Worm (Caenorhabditis elegans) whole organism, L2 larva: ENCODE measurements around the gene M01H9.10.

Experiments used
- F13H6.1 ChIP-seq: sonication (generic microtip); optimal IDR thresholded peaks from 2 replicates; lab custom pipeline; 2016; ENCODE audit warnings: missing genetic modification characterization, missing compliant biosample characterization
- R02D3.7 ChIP-seq: fragments of 150-350 bp; optimal IDR thresholded peaks from 2 replicates; lab custom pipeline; 2014; ENCODE audit warnings: missing biosample characterization, missing genetic modification characterization
- ZK546.5 ChIP-seq: sonication (generic microtip); optimal IDR thresholded peaks from 2 replicates; lab custom pipeline; 2017; ENCODE audit warnings: missing biosample characterization, missing genetic modification characterization
- alr-1 ChIP-seq: fragments of 150-350 bp; optimal IDR thresholded peaks from 2 replicates; lab custom pipeline; 2014; ENCODE audit warnings: missing biosample characterization, missing genetic modification characterization
- aly-2 ChIP-seq: fragments of 150-350 bp; optimal IDR thresholded peaks from 2 replicates; lab custom pipeline; 2014; ENCODE audit warnings: missing biosample characterization, missing genetic modification characterization
- ama-1 ChIP-seq: fragments of 150-350 bp; optimal IDR thresholded peaks from 2 replicates; lab custom pipeline; 2018; ENCODE audit warnings: inconsistent platforms
- blmp-1 ChIP-seq: sonication (generic microtip); optimal IDR thresholded peaks from 2 replicates; lab custom pipeline; 2017; ENCODE audit warnings: missing genetic modification characterization, mild to moderate bottlenecking, missing compliant biosample characterization, antibody characterized with exemption, moderate library complexity; ENCODE audit not compliant: insufficient read depth
- ceh-82 ChIP-seq: fragments of 150-350 bp; optimal IDR thresholded peaks from 2 replicates; lab custom pipeline; 2014; ENCODE audit warnings: missing biosample characterization, missing genetic modification characterization
- crh-2 ChIP-seq: sonication (generic microtip); optimal IDR thresholded peaks from 2 replicates; lab custom pipeline; 2017; ENCODE audit warnings: missing biosample characterization, missing genetic modification characterization
- dmd-4 ChIP-seq: sonication (generic microtip); optimal IDR thresholded peaks from 2 replicates; lab custom pipeline; 2017; ENCODE audit warnings: missing biosample characterization, missing genetic modification characterization
- fos-1 ChIP-seq: fragments of 150-350 bp; optimal IDR thresholded peaks from 2 replicates; lab custom pipeline; 2014; ENCODE audit warnings: missing biosample characterization, missing genetic modification characterization
- gmeb-1 ChIP-seq: fragments of 150-350 bp; optimal IDR thresholded peaks from 2 replicates; lab custom pipeline; 2014; ENCODE audit warnings: missing biosample characterization, missing genetic modification characterization
- lin-11 ChIP-seq: fragments of 150-350 bp; sonication (generic microtip); optimal IDR thresholded peaks from 2 replicates; lab custom pipeline; 2014; ENCODE audit warnings: missing biosample characterization, missing genetic modification characterization, inconsistent platforms, mixed read lengths
- lin-13 ChIP-seq: fragments of 150-350 bp; optimal IDR thresholded peaks from 2 replicates; lab custom pipeline; 2014; ENCODE audit warnings: missing biosample characterization, missing genetic modification reagents, missing genetic modification characterization
- lsy-2 ChIP-seq, 2 experiments: fragments of 150-350 bp in 1 of 2; sonication (generic microtip) in 1 of 2; optimal IDR thresholded peaks; 2 replicates each; lab custom pipeline; 2014 to 2017; ENCODE audit warnings: missing biosample characterization in 2 of 2, missing genetic modification characterization in 2 of 2
- mbf-1 ChIP-seq: sonication (generic microtip); optimal IDR thresholded peaks from 2 replicates; lab custom pipeline; 2017; ENCODE audit warnings: missing biosample characterization, missing genetic modification characterization
- mdl-1 ChIP-seq, 2 experiments: fragments of 150-350 bp in 1 of 2; sonication (generic microtip) in 1 of 2; optimal IDR thresholded peaks; 2 replicates each; lab custom pipeline; 2017; ENCODE audit warnings: missing biosample characterization in 2 of 2, missing genetic modification characterization in 2 of 2
- nhr-10 ChIP-seq: sonication (generic microtip); optimal IDR thresholded peaks from 2 replicates; lab custom pipeline; 2017; ENCODE audit warnings: missing biosample characterization, missing genetic modification characterization
- nhr-12 ChIP-seq: fragments of 150-350 bp; optimal IDR thresholded peaks from 2 replicates; lab custom pipeline; 2014; ENCODE audit warnings: missing biosample characterization, missing genetic modification characterization
- nhr-129 ChIP-seq: fragments of 150-350 bp; optimal IDR thresholded peaks from 2 replicates; lab custom pipeline; 2014; ENCODE audit warnings: missing biosample characterization, missing genetic modification characterization
- nhr-21 ChIP-seq: fragments of 150-350 bp; optimal IDR thresholded peaks from 2 replicates; lab custom pipeline; 2014; ENCODE audit warnings: missing biosample characterization, missing genetic modification characterization
- nhr-25 ChIP-seq: fragments of 150-350 bp; sonication (generic microtip); optimal IDR thresholded peaks from 3 replicates; lab custom pipeline; 2014; ENCODE audit warnings: missing biosample characterization, missing genetic modification characterization
- nhr-77 ChIP-seq: fragments of 150-350 bp; optimal IDR thresholded peaks from 2 replicates; lab custom pipeline; 2014; ENCODE audit warnings: missing biosample characterization, missing genetic modification characterization
- peb-1 ChIP-seq: fragments of 150-350 bp; optimal IDR thresholded peaks from 2 replicates; lab custom pipeline; 2014; ENCODE audit warnings: missing biosample characterization, missing genetic modification characterization
- sem-4 ChIP-seq: fragments of 150-350 bp; optimal IDR thresholded peaks from 2 replicates; lab custom pipeline; 2014; ENCODE audit warnings: missing biosample characterization, missing genetic modification reagents, missing genetic modification characterization
- skn-1 ChIP-seq: sonication (generic microtip); optimal IDR thresholded peaks from 2 replicates; lab custom pipeline; 2017; ENCODE audit warnings: missing biosample characterization, missing genetic modification characterization
- sma-3 ChIP-seq: sonication (generic microtip); optimal IDR thresholded peaks from 2 replicates; lab custom pipeline; 2016; ENCODE audit warnings: missing genetic modification reagents, missing genetic modification characterization, missing compliant biosample characterization
- sma-9 ChIP-seq, 2 experiments: fragments of 150-350 bp in 1 of 2; sonication (generic microtip) in 1 of 2; optimal IDR thresholded peaks; 2 replicates each; lab custom pipeline; 2014 to 2016; ENCODE audit warnings: missing genetic modification characterization in 2 of 2, mild to moderate bottlenecking in 1 of 2, missing biosample characterization in 1 of 2, missing compliant biosample characterization in 1 of 2, missing genetic modification reagents in 1 of 2, moderate library complexity in 1 of 2
- snpc-4 ChIP-seq: fragments of 150-350 bp; optimal IDR thresholded peaks from 2 replicates; lab custom pipeline; 2014; ENCODE audit warnings: missing biosample characterization, missing genetic modification characterization
- unc-39 ChIP-seq: fragments of 150-350 bp; optimal IDR thresholded peaks from 2 replicates; lab custom pipeline; 2014; ENCODE audit warnings: missing biosample characterization, missing genetic modification characterization
- unc-55 ChIP-seq: fragments of 150-350 bp; sonication (generic microtip); optimal IDR thresholded peaks from 3 replicates; lab custom pipeline; 2014; ENCODE audit warnings: missing biosample characterization, missing genetic modification reagents, missing genetic modification characterization
- unc-62 ChIP-seq: fragments of 150-350 bp; optimal IDR thresholded peaks from 2 replicates; lab custom pipeline; 2014; ENCODE audit warnings: missing biosample characterization, missing genetic modification reagents, missing genetic modification characterization
- ztf-1 ChIP-seq: fragments of 200-800 bp; sonication (Bioruptor generic); conservative IDR thresholded peaks from 2 replicates; pipeline ENCODE4 v1.3.6; 2022; ENCODE audit warnings: missing genetic modification characterization, missing compliant biosample characterization
- ztf-11 ChIP-seq: sonication (generic microtip); optimal IDR thresholded peaks from 2 replicates; lab custom pipeline; 2017; ENCODE audit warnings: missing biosample characterization, missing genetic modification characterization

M01H9.10 gene

ce11 chrIV:4480027-4480426, at the start of gene M01H9.10:
M01H9.10 (minus strand) TSS chrIV:4480127.
- no peak for TF ChIP-seq skn-1 (tag; lab: Kevin White, UChicago)
- no peak for TF ChIP-seq ama-1 (lab: Kevin White, UChicago)
- no peak for TF ChIP-seq aly-2
- no peak for TF ChIP-seq R02D3.7
- TF ChIP-seq, all 48 proteins: peak for 0

- TF ChIP-seq crh-2 (tag; lab: Kevin White, UChicago) (no peak), ceh-82 (tag; lab: Kevin White, UChicago) (no peak), sem-4 (no peak), nhr-10 (tag; lab: Kevin White, UChicago) (no peak), nhr-129 (tag; lab: Kevin White, UChicago) (no peak)
Measured at ce11 chrIV:4526724-4527123, 46.8 kb upstream of the M01H9.10 start.

ce11 chrIV:4526028-4526427, 46.1 kb upstream of the M01H9.10 start:
- TF ChIP-seq alr-1 (tag; lab: Kevin White, UChicago): no peak
- TF ChIP-seq nhr-77 (tag; lab: Kevin White, UChicago): no peak
- TF ChIP-seq dmd-4: no peak
- TF ChIP-seq, all 48 proteins: peak for 0

- no peak for TF ChIP-seq nhr-129 (tag; lab: Kevin White, UChicago)
- no peak for TF ChIP-seq snpc-4 (tag; lab: Kevin White, UChicago)
- TF ChIP-seq blmp-1: no peak
- no peak for TF ChIP-seq ztf-11
- TF ChIP-seq unc-39 (tag; lab: Kevin White, UChicago): no peak
- no peak for TF ChIP-seq crh-2 (tag; lab: Kevin White, UChicago)
- no peak for TF ChIP-seq skn-1 (tag; lab: Kevin White, UChicago)
- TF ChIP-seq sma-3 (GFP tag; lab: Kevin White, UChicago): no peak
- no peak for TF ChIP-seq lin-13 (GFP tag; lab: Kevin White, UChicago)
- no peak for TF ChIP-seq R02D3.7
- no peak for TF ChIP-seq lin-11 (tag; lab: Kevin White, UChicago)
- TF ChIP-seq mdl-1 (tag; optimal IDR thresholded peaks at IDR 0.05; lab: Kevin White, UChicago): no peak
- TF ChIP-seq nhr-21 (tag; lab: Kevin White, UChicago): no peak
- TF ChIP-seq ztf-1 (GFP tag; lab: Robert Waterston, UW): no peak
- no peak for TF ChIP-seq ZK546.5
- TF ChIP-seq nhr-12 (tag; lab: Kevin White, UChicago): no peak
- TF ChIP-seq gmeb-1 (tag; lab: Kevin White, UChicago): no peak
- no peak for TF ChIP-seq ceh-82 (tag; lab: Kevin White, UChicago)
Measured at ce11 chrIV:4524943-4525342, 45.0 kb upstream of the M01H9.10 start, which contains the start of gene ZK180.6. ZK180.6 (minus strand) TSS chrIV:4525043.

ce11 chrIV:4523461-4523860, 43.5 kb upstream of the M01H9.10 start:
- no peak for TF ChIP-seq ztf-11
- TF ChIP-seq R02D3.7: no peak
- TF ChIP-seq lsy-2 (tag; optimal IDR thresholded peaks at IDR 0.05; lab: Kevin White, UChicago): no peak
- TF ChIP-seq F13H6.1: no peak
- TF ChIP-seq unc-62 (GFP tag; lab: Kevin White, UChicago): no peak
- TF ChIP-seq sem-4: no peak
- TF ChIP-seq unc-55 (GFP tag; lab: Kevin White, UChicago): no peak
- TF ChIP-seq peb-1 (tag; lab: Kevin White, UChicago): no peak
- TF ChIP-seq nhr-25: no peak
- no peak for TF ChIP-seq ztf-1 (GFP tag; lab: Robert Waterston, UW)
- TF ChIP-seq fos-1 (tag; lab: Kevin White, UChicago): no peak
- TF ChIP-seq aly-2: no peak
- no peak for TF ChIP-seq lin-11 (tag; lab: Kevin White, UChicago)
- no peak for TF ChIP-seq sma-9 (GFP tag; optimal IDR thresholded peaks at IDR 0.05; lab: Kevin White, UChicago)
- no peak for TF ChIP-seq sma-9 (tag; optimal IDR thresholded peaks at IDR 0.05; lab: Kevin White, UChicago)
- no peak for TF ChIP-seq lin-13 (GFP tag; lab: Kevin White, UChicago)
- no peak for TF ChIP-seq mbf-1 (tag; lab: Kevin White, UChicago)
